Worm (Caenorhabditis elegans) whole organism, late embryonic: Measurements from ENCODE around the gene Y51H7C.41.
A peak's percentile ranks its signal among the peaks of the same experiment; 100 is the strongest.

Experiments
- F13H6.1 ChIP-seq: sonication (generic microtip); optimal IDR thresholded peaks from 2 replicates; lab custom pipeline; 2016; ENCODE audit warnings: missing genetic modification characterization, missing compliant biosample characterization
- K09A11.1 ChIP-seq: sonication (generic microtip); optimal IDR thresholded peaks from 2 replicates; lab custom pipeline; 2017; ENCODE audit warnings: antibody characterized with exemption, mild to moderate bottlenecking, missing genetic modification characterization, missing compliant biosample characterization; ENCODE audit not compliant: insufficient read depth
- T23F11.4 ChIP-seq: fragments of 200-800 bp; sonication (Bioruptor generic); optimal IDR thresholded peaks from 2 replicates; lab custom pipeline; 2018; ENCODE audit warnings: mild to moderate bottlenecking, missing genetic modification characterization, missing compliant biosample characterization
- ama-1 ChIP-seq: fragments of 150-350 bp; optimal IDR thresholded peaks from 2 replicates; lab custom pipeline; 2014
- ceh-14 ChIP-seq: sonication (generic microtip); optimal IDR thresholded peaks from 2 replicates; lab custom pipeline; 2016; ENCODE audit warnings: missing genotype, missing genetic modification characterization, missing compliant biosample characterization
- ceh-2 ChIP-seq: sonication (generic microtip); optimal IDR thresholded peaks from 2 replicates; lab custom pipeline; 2016; ENCODE audit warnings: missing genotype, missing genetic modification characterization, missing compliant biosample characterization
- ceh-22 ChIP-seq: sonication (generic microtip); optimal IDR thresholded peaks from 2 replicates; lab custom pipeline; 2017; ENCODE audit warnings: missing biosample characterization, missing genetic modification characterization
- ceh-34 ChIP-seq: sonication (generic microtip); optimal IDR thresholded peaks from 2 replicates; lab custom pipeline; 2016; ENCODE audit warnings: mild to moderate bottlenecking, missing genetic modification characterization, missing compliant biosample characterization
- che-1 ChIP-seq: sonication (generic microtip); optimal IDR thresholded peaks from 2 replicates; lab custom pipeline; 2016; ENCODE audit warnings: mild to moderate bottlenecking, missing genetic modification characterization, missing compliant biosample characterization
- dmd-4 ChIP-seq: sonication (generic microtip); optimal IDR thresholded peaks from 2 replicates; lab custom pipeline; 2016; ENCODE audit warnings: borderline replicate concordance, missing genetic modification characterization, missing compliant biosample characterization
- elt-2 ChIP-seq: sonication (generic microtip); optimal IDR thresholded peaks from 2 replicates; lab custom pipeline; 2016; ENCODE audit warnings: missing genetic modification reagents, missing genetic modification characterization, missing compliant biosample characterization
- fkh-6 ChIP-seq: sonication (generic microtip); optimal IDR thresholded peaks from 2 replicates; lab custom pipeline; 2016; ENCODE audit warnings: missing genetic modification characterization, missing compliant biosample characterization
- hlh-15 ChIP-seq: sonication (generic microtip); optimal IDR thresholded peaks from 2 replicates; lab custom pipeline; 2016; ENCODE audit warnings: missing genetic modification characterization, missing compliant biosample characterization
- hlh-30 ChIP-seq: sonication (generic microtip); optimal IDR thresholded peaks from 2 replicates; lab custom pipeline; 2017; ENCODE audit warnings: antibody characterized with exemption, missing genetic modification characterization, missing compliant biosample characterization; ENCODE audit not compliant: insufficient read depth
- hlh-8 ChIP-seq: sonication (generic microtip); optimal IDR thresholded peaks from 2 replicates; lab custom pipeline; 2016; ENCODE audit warnings: missing genotype, missing genetic modification characterization, missing compliant biosample characterization
- lim-6 ChIP-seq: sonication (generic microtip); optimal IDR thresholded peaks from 2 replicates; lab custom pipeline; 2016; ENCODE audit warnings: missing genetic modification characterization, missing compliant biosample characterization
- madf-2 ChIP-seq: sonication (generic microtip); optimal IDR thresholded peaks from 2 replicates; lab custom pipeline; 2017; ENCODE audit warnings: missing genetic modification characterization, missing compliant biosample characterization
- mec-3 ChIP-seq: sonication (generic microtip); optimal IDR thresholded peaks from 2 replicates; lab custom pipeline; 2016; ENCODE audit warnings: borderline replicate concordance, missing genetic modification characterization, missing compliant biosample characterization
- nfya-1 ChIP-seq: sonication (generic microtip); optimal IDR thresholded peaks from 2 replicates; lab custom pipeline; 2017; ENCODE audit warnings: missing genetic modification characterization, mild to moderate bottlenecking, missing compliant biosample characterization, antibody characterized with exemption, moderate library complexity
- nhr-11 ChIP-seq: fragments of 150-350 bp; optimal IDR thresholded peaks from 2 replicates; lab custom pipeline; 2014; ENCODE audit warnings: missing biosample characterization, missing genetic modification characterization
- pag-3 ChIP-seq: sonication (generic microtip); optimal IDR thresholded peaks from 2 replicates; lab custom pipeline; 2016; ENCODE audit warnings: missing compliant biosample characterization, missing genetic modification characterization, borderline replicate concordance
- pat-9 ChIP-seq: fragments of 200-800 bp; sonication (Bioruptor generic); optimal IDR thresholded peaks from 2 replicates; lab custom pipeline; 2018; ENCODE audit warnings: mild to moderate bottlenecking, missing genetic modification characterization, moderate library complexity, missing compliant biosample characterization
- pax-1 ChIP-seq: fragments of 150-350 bp; optimal IDR thresholded peaks from 2 replicates; lab custom pipeline; 2014; ENCODE audit warnings: missing biosample characterization, missing genetic modification characterization
- pha-2 ChIP-seq: sonication (generic microtip); optimal IDR thresholded peaks from 2 replicates; lab custom pipeline; 2017; ENCODE audit warnings: mild to moderate bottlenecking, missing genetic modification characterization, missing compliant biosample characterization
- ref-2 ChIP-seq: sonication (generic microtip); optimal IDR thresholded peaks from 2 replicates; lab custom pipeline; 2016; ENCODE audit warnings: missing genetic modification characterization, missing compliant biosample characterization
- rnt-1 ChIP-seq: sonication (generic microtip); optimal IDR thresholded peaks from 2 replicates; lab custom pipeline; 2016; ENCODE audit warnings: missing genetic modification characterization, missing compliant biosample characterization
- sox-2 ChIP-seq: fragments of 200-800 bp; sonication (Bioruptor generic); IDR thresholded peaks from 2 replicates; pipeline ENCODE4 v1.3.6; 2022; ENCODE audit warnings: missing genetic modification reagents, missing genetic modification characterization, missing compliant biosample characterization
- sox-4 ChIP-seq: sonication (generic microtip); optimal IDR thresholded peaks from 2 replicates; lab custom pipeline; 2017; ENCODE audit warnings: mild to moderate bottlenecking, missing genetic modification characterization, inconsistent platforms, missing compliant biosample characterization
- ttx-3 ChIP-seq: sonication (generic microtip); optimal IDR thresholded peaks from 2 replicates; lab custom pipeline; 2016; ENCODE audit warnings: missing genetic modification reagents, missing genetic modification characterization, missing compliant biosample characterization
- unc-3 ChIP-seq, 2 experiments: fragments of 200-800 bp in 1 of 2; sonication (Bioruptor generic) in 1 of 2; sonication (generic microtip) in 1 of 2; conservative IDR thresholded peaks in 1 of 2; optimal IDR thresholded peaks in 1 of 2; 2 replicates each; pipeline versions ENCODE4 v1.3.6 to Lab custom; 2016 to 2022; ENCODE audit warnings: missing compliant biosample characterization in 2 of 2, missing genetic modification characterization in 2 of 2, missing genetic modification reagents in 1 of 2
- unc-42 ChIP-seq: sonication (generic microtip); optimal IDR thresholded peaks from 2 replicates; lab custom pipeline; 2016; ENCODE audit warnings: missing genotype, missing genetic modification characterization, missing compliant biosample characterization
- zip-5 ChIP-seq: sonication (generic microtip); optimal IDR thresholded peaks from 2 replicates; lab custom pipeline; 2016; ENCODE audit warnings: missing genetic modification characterization, missing compliant biosample characterization
- ztf-16 ChIP-seq: sonication (generic microtip); optimal IDR thresholded peaks from 2 replicates; lab custom pipeline; 2017; ENCODE audit warnings: missing genetic modification characterization, missing compliant biosample characterization

Y51H7C.41 gene

ce11 chrII:1403056-1403455, at the start of gene Y51H7C.41, which contains the start of gene cogc-4:
TSS of gene Y51H7C.41 (plus strand) at chrII:1403321.
TSS of gene cogc-4 (plus strand) at chrII:1403441.
- TF ChIP-seq hlh-8 (tag; lab: Kevin White, UChicago) (no peak), nhr-11 (tag; lab: Kevin White, UChicago) (no peak), pax-1 (no peak), pag-3 (tag; lab: Kevin White, UChicago) (no peak), hlh-15 (no peak), lim-6 (no peak), unc-42 (tag; lab: Kevin White, UChicago) (no peak), madf-2 (tag; lab: Kevin White, UChicago) (no peak), zip-5 (tag; lab: Kevin White, UChicago) (no peak), ceh-14 (tag; lab: Kevin White, UChicago) (no peak), sox-4 (tag; lab: Kevin White, UChicago) (no peak), ref-2 (tag; lab: Kevin White, UChicago) (no peak), rnt-1 (tag; lab: Kevin White, UChicago) (no peak), ceh-34 (tag; lab: Kevin White, UChicago) (no peak)

ce11 chrII:1355480-1355879, 47.6 kb upstream of the Y51H7C.41 start, which contains the start of gene C13A10.1:
TSS of gene C13A10.1 (minus strand) at chrII:1355649.
- TF ChIP-seq elt-2 (tag; lab: Kevin White, UChicago): peak; percentile 39
- no peak for TF ChIP-seq sox-2 (GFP tag; lab: Robert Waterston, UW)
- TF ChIP-seq, all 69 proteins: peak for 1

- TF ChIP-seq pha-2 (tag; lab: Kevin White, UChicago): no peak
- TF ChIP-seq unc-3 (GFP tag; conservative IDR thresholded peaks at IDR 0.05; lab: Robert Waterston, UW): no peak
- no peak for TF ChIP-seq unc-3 (tag; optimal IDR thresholded peaks at IDR 0.05; lab: Kevin White, UChicago)
- TF ChIP-seq ceh-22 (tag; lab: Kevin White, UChicago): no peak
Measured at ce11 chrII:1357262-1357661, 45.9 kb upstream of the Y51H7C.41 start.

- TF ChIP-seq sox-2 (GFP tag; lab: Robert Waterston, UW) (no peak), pat-9 (no peak), ceh-34 (tag; lab: Kevin White, UChicago) (no peak)
Measured at ce11 chrII:1357905-1358304, 45.2 kb upstream of the Y51H7C.41 start, which contains the start of gene C13A10.2. TSS of gene C13A10.2 (minus strand) at chrII:1358005.

ce11 chrII:1360257-1360656, 42.9 kb upstream of the Y51H7C.41 start:
- TF ChIP-seq K09A11.1 (tag; lab: Kevin White, UChicago): no peak
- TF ChIP-seq hlh-30: no peak
- no peak for TF ChIP-seq sox-4 (tag; lab: Kevin White, UChicago)
- TF ChIP-seq dmd-4 (tag; lab: Kevin White, UChicago): no peak
- no peak for TF ChIP-seq elt-2 (tag; lab: Kevin White, UChicago)
- no peak for TF ChIP-seq F13H6.1 (tag; lab: Kevin White, UChicago)
- TF ChIP-seq fkh-6 (tag; lab: Kevin White, UChicago): no peak
- no peak for TF ChIP-seq che-1 (tag; lab: Kevin White, UChicago)
- TF ChIP-seq ceh-2 (tag; lab: Kevin White, UChicago): no peak
- no peak for TF ChIP-seq sox-2 (GFP tag; lab: Robert Waterston, UW)
- no peak for TF ChIP-seq pat-9
- TF ChIP-seq nfya-1 (tag; lab: Kevin White, UChicago): no peak
- no peak for TF ChIP-seq rnt-1 (tag; lab: Kevin White, UChicago)
- TF ChIP-seq ttx-3 (tag; lab: Kevin White, UChicago): no peak
- TF ChIP-seq T23F11.4 (GFP tag; lab: Kevin White, UChicago): no peak
- no peak for TF ChIP-seq pag-3 (tag; lab: Kevin White, UChicago)
- no peak for TF ChIP-seq ama-1 (lab: Kevin White, UChicago)
- no peak for TF ChIP-seq madf-2 (tag; lab: Kevin White, UChicago)
- no peak for TF ChIP-seq ztf-16 (tag; lab: Kevin White, UChicago)
- TF ChIP-seq mec-3 (tag; lab: Kevin White, UChicago): no peak
